Worm (Caenorhabditis elegans) whole organism, mixed stage, embryonic: ENCODE data around the gene moc-2.

Source experiments
- ceh-83 ChIP-seq: fragments of 200-800 bp; sonication (Bioruptor generic); optimal IDR thresholded peaks from 2 replicates; lab custom pipeline; 2018; ENCODE audit warnings: mild to moderate bottlenecking, missing genetic modification characterization, missing compliant biosample characterization
- cnd-1 ChIP-seq: fragments of 200-800 bp; sonication (Bioruptor generic); optimal IDR thresholded peaks from 2 replicates; lab custom pipeline; 2018; ENCODE audit warnings: mild to moderate bottlenecking, missing genetic modification characterization, missing compliant biosample characterization
- hlh-1 ChIP-seq: fragments of 150-350 bp; optimal IDR thresholded peaks from 2 replicates; lab custom pipeline; 2014; ENCODE audit warnings: missing biosample characterization, missing genetic modification reagents, missing genetic modification characterization
- lsy-2 ChIP-seq: fragments of 150-350 bp; optimal IDR thresholded peaks from 2 replicates; lab custom pipeline; 2014; ENCODE audit warnings: missing biosample characterization, missing genetic modification characterization
- nhr-12 ChIP-seq: fragments of 150-350 bp; optimal IDR thresholded peaks from 2 replicates; lab custom pipeline; 2014; ENCODE audit warnings: missing biosample characterization, missing genetic modification characterization
- nhr-237 ChIP-seq: fragments of 150-350 bp; optimal IDR thresholded peaks from 2 replicates; lab custom pipeline; 2014; ENCODE audit warnings: missing biosample characterization, missing genetic modification characterization
- nhr-28 ChIP-seq: fragments of 150-350 bp; optimal IDR thresholded peaks from 2 replicates; lab custom pipeline; 2014; ENCODE audit warnings: missing biosample characterization, missing genetic modification characterization
- pha-4 ChIP-seq: fragments of 150-350 bp; optimal IDR thresholded peaks from 2 replicates; lab custom pipeline; 2018; ENCODE audit warnings: missing biosample characterization, missing genetic modification reagents, missing genetic modification characterization
- zip-8 ChIP-seq: fragments of 150-350 bp; optimal IDR thresholded peaks from 2 replicates; lab custom pipeline; 2014; ENCODE audit warnings: missing biosample characterization, missing genetic modification characterization

- no peak for TF ChIP-seq zip-8
- TF ChIP-seq lsy-2 (tag; lab: Kevin White, UChicago), result no peak
- no peak for TF ChIP-seq ceh-83 (GFP tag; lab: Kevin White, UChicago)
- no peak for TF ChIP-seq nhr-237 (tag; lab: Kevin White, UChicago)
- TF ChIP-seq nhr-28, result no peak
- TF ChIP-seq nhr-12, result no peak
- no peak for TF ChIP-seq pha-4
- no peak for TF ChIP-seq hlh-1
- TF ChIP-seq cnd-1 (tag; lab: Kevin White, UChicago), result no peak
Observed at ce11 chrV:6513356-6513755, 9.4 kb upstream of the moc-2 start.
